Fruit fly (Drosophila melanogaster): ENCODE results near the gene sno.

dm6 chrX:13228208-13228606, 16.7 kb upstream of the sno start:
- TF ChIP-seq Ets98B (GFP tag; IDR thresholded peaks at IDR 0.05): no peak
- no peak for TF ChIP-seq CG32121 (GFP tag; IDR thresholded peaks at IDR 0.05)
- no peak for TF ChIP-seq CG10348 (GFP tag; IDR thresholded peaks at IDR 0.05)
- TF ChIP-seq CG13204 (GFP tag; optimal IDR thresholded peaks at IDR 0.05): no peak
- no peak for TF ChIP-seq CG17806 (tag; optimal IDR thresholded peaks at IDR 0.05)
- TF ChIP-seq EcR (GFP tag; optimal IDR thresholded peaks at IDR 0.05): no peak
